Worm (Caenorhabditis elegans) whole organism, L4/young adult: Measurements from ENCODE around the gene Y42G9A.3.

Experiments
- W03F9.2 ChIP-seq: fragments of 150-350 bp; optimal IDR thresholded peaks from 2 replicates; lab custom pipeline; 2014; ENCODE audit warnings: missing biosample characterization, missing genetic modification characterization
- him-1 ChIP-seq: sonication (generic microtip); optimal IDR thresholded peaks from 2 replicates; lab custom pipeline; 2016; ENCODE audit warnings: missing genotype, missing genetic modification reagents, missing genetic modification characterization, missing compliant biosample characterization

DNA sequence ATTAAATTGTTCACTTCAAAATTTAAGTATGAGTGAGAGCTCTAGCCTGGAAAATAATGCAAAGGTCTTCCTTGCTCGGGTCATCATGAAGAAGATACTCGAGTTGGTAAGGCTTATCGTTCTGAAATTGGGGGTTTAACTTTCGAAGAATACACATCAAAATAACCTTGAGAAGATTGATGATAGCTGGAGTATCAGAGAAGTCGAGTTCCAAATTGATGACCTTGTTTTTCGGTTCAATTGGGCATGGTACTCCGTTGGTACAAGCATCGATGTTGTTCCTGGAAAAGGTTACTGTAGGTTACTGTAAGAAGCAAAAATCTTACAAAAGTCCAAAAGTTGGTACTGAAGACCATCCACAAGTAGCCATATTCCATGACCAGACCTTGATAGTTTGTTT is 30.1 kb downstream of the Y42G9A.3 start:
- TF ChIP-seq him-1 (no peak), W03F9.2 (tag; lab: Kevin White, UChicago) (no peak)
